Worm (Caenorhabditis elegans) whole organism, L4 larva: ENCODE data around the gene unc-105.

Experiments
- F10B5.3 ChIP-seq: sonication (generic microtip); optimal IDR thresholded peaks from 2 replicates; lab custom pipeline; 2016; ENCODE audit warnings: mild to moderate bottlenecking, missing genetic modification characterization, missing compliant biosample characterization
- F44E2.7 ChIP-seq: fragments of 200-800 bp; sonication (Bioruptor generic); IDR thresholded peaks from 2 replicates; pipeline ENCODE4 v2.1.2; 2022; ENCODE audit warnings: missing genetic modification characterization, missing compliant biosample characterization
- T26A8.4 ChIP-seq: fragments of 200-800 bp; sonication (Bioruptor generic); IDR thresholded peaks from 2 replicates; pipeline ENCODE4 v1.3.6; 2022; ENCODE audit warnings: missing genetic modification characterization, missing compliant biosample characterization
- Y48G9A.11 ChIP-seq: fragments of 200-800 bp; sonication (Bioruptor generic); IDR thresholded peaks from 2 replicates; pipeline ENCODE4 v1.3.6; 2022; ENCODE audit warnings: missing genetic modification reagents, missing genetic modification characterization, missing compliant biosample characterization
- ZK337.2 ChIP-seq: fragments of 200-800 bp; sonication (Bioruptor generic); IDR thresholded peaks from 2 replicates; pipeline ENCODE4 v1.3.6; 2022; ENCODE audit warnings: missing genetic modification reagents, missing genetic modification characterization, missing compliant biosample characterization
- aha-1 ChIP-seq: fragments of 150-350 bp; peaks from one replicate; lab custom pipeline; 2014; ENCODE audit warnings: missing biosample characterization, missing genetic modification characterization
- ama-1 ChIP-seq: fragments of 150-350 bp; optimal IDR thresholded peaks from 2 replicates; lab custom pipeline; 2014; ENCODE audit warnings: inconsistent platforms, mixed read lengths
- ceh-44 ChIP-seq: fragments of 200-800 bp; sonication (Bioruptor generic); IDR thresholded peaks from 2 replicates; pipeline ENCODE4 v1.3.6; 2022; ENCODE audit warnings: missing genetic modification reagents, missing genetic modification characterization, missing compliant biosample characterization
- ceh-62 ChIP-seq: sonication (generic microtip); optimal IDR thresholded peaks from 2 replicates; lab custom pipeline; 2017; ENCODE audit warnings: missing biosample characterization, missing genetic modification characterization
- ctbp-1 ChIP-seq: fragments of 200-800 bp; sonication (Bioruptor generic); IDR thresholded peaks from 2 replicates; pipeline ENCODE4 v1.3.6; 2022; ENCODE audit warnings: missing genetic modification reagents, missing genetic modification characterization, missing compliant biosample characterization
- daf-12 ChIP-seq: fragments of 150-350 bp; optimal IDR thresholded peaks from 2 replicates; lab custom pipeline; 2014; ENCODE audit warnings: missing biosample characterization, missing genetic modification reagents, missing genetic modification characterization
- daf-19 ChIP-seq: fragments of 200-800 bp; sonication (Bioruptor generic); conservative IDR thresholded peaks from 2 replicates; pipeline ENCODE4 v1.3.6; 2022; ENCODE audit warnings: missing genetic modification characterization, missing compliant biosample characterization
- dmd-6 ChIP-seq: fragments of 200-800 bp; sonication (Bioruptor generic); IDR thresholded peaks from 2 replicates; pipeline ENCODE4 v1.3.6; 2022; ENCODE audit warnings: missing genetic modification reagents, missing genetic modification characterization, missing compliant biosample characterization
- dpl-1 ChIP-seq: fragments of 150-350 bp; optimal IDR thresholded peaks from 2 replicates; lab custom pipeline; 2014; ENCODE audit warnings: missing biosample characterization, missing genetic modification reagents, missing genetic modification characterization
- dve-1 ChIP-seq: sonication (generic microtip); optimal IDR thresholded peaks from 2 replicates; lab custom pipeline; 2017; ENCODE audit warnings: antibody characterized with exemption, mild to moderate bottlenecking, missing genetic modification characterization, missing compliant biosample characterization; ENCODE audit not compliant: insufficient read depth
- egl-43 ChIP-seq: fragments of 200-800 bp; sonication (Bioruptor generic); IDR thresholded peaks from 2 replicates; pipeline ENCODE4 v1.3.6; 2022; ENCODE audit warnings: missing genetic modification reagents, missing genetic modification characterization, missing compliant biosample characterization
- fos-1 ChIP-seq: fragments of 150-350 bp; optimal IDR thresholded peaks from 2 replicates; lab custom pipeline; 2014; ENCODE audit warnings: missing biosample characterization, missing genetic modification characterization
- hlh-11 ChIP-seq: fragments of 200-800 bp; sonication (Bioruptor generic); optimal IDR thresholded peaks from 2 replicates; lab custom pipeline; 2018; ENCODE audit warnings: mild to moderate bottlenecking, missing genetic modification characterization, missing compliant biosample characterization
- hlh-30 ChIP-seq: sonication (generic microtip); optimal IDR thresholded peaks from 2 replicates; lab custom pipeline; 2017; ENCODE audit warnings: antibody characterized with exemption, mild to moderate bottlenecking, missing genetic modification characterization, missing compliant biosample characterization; ENCODE audit not compliant: insufficient read depth
- hmg-1.1 ChIP-seq: fragments of 200-800 bp; sonication (Bioruptor generic); IDR thresholded peaks from 2 replicates; pipeline ENCODE4 v1.3.6; 2022; ENCODE audit warnings: missing genetic modification reagents, missing genetic modification characterization, missing compliant biosample characterization
- lim-7 ChIP-seq: fragments of 200-800 bp; sonication (Bioruptor generic); IDR thresholded peaks from 2 replicates; pipeline ENCODE4 v1.3.6; 2022; ENCODE audit warnings: missing genetic modification characterization, missing compliant biosample characterization
- lin-13 ChIP-seq: fragments of 150-350 bp; optimal IDR thresholded peaks from 2 replicates; lab custom pipeline; 2014; ENCODE audit warnings: missing biosample characterization, missing genetic modification reagents, missing genetic modification characterization
- lin-29 ChIP-seq: fragments of 200-800 bp; sonication (Bioruptor generic); IDR thresholded peaks from 2 replicates; pipeline ENCODE4 v1.3.6; 2022; ENCODE audit warnings: missing genetic modification reagents, missing genetic modification characterization, missing compliant biosample characterization
- lin-38 ChIP-seq: fragments of 200-800 bp; sonication (Bioruptor generic); IDR thresholded peaks from 2 replicates; pipeline ENCODE4 v1.3.6; 2022; ENCODE audit warnings: missing genetic modification reagents, missing genetic modification characterization, missing compliant biosample characterization
- mdl-1 ChIP-seq, 2 experiments: fragments of 150-350 bp in 1 of 2; sonication (generic microtip) in 1 of 2; optimal IDR thresholded peaks; 2 replicates each; lab custom pipeline; 2014 to 2017; ENCODE audit warnings: missing biosample characterization in 2 of 2, missing genetic modification characterization in 2 of 2
- mep-1 ChIP-seq: fragments of 150-350 bp; sonication (generic microtip); optimal IDR thresholded peaks from 3 replicates; lab custom pipeline; 2014; ENCODE audit warnings: missing biosample characterization, missing genetic modification characterization
- mes-2 ChIP-seq: sonication (generic microtip); optimal IDR thresholded peaks from 2 replicates; lab custom pipeline; 2016; ENCODE audit warnings: missing genotype, mild to moderate bottlenecking, missing genetic modification characterization, missing compliant biosample characterization; ENCODE audit not compliant: poor library complexity, severe bottlenecking
- mxl-3 ChIP-seq: fragments of 200-800 bp; sonication (Bioruptor generic); optimal IDR thresholded peaks from 2 replicates; lab custom pipeline; 2018; ENCODE audit warnings: mild to moderate bottlenecking, missing genetic modification characterization, missing compliant biosample characterization
- nhr-102 ChIP-seq: sonication (generic microtip); optimal IDR thresholded peaks from 2 replicates; lab custom pipeline; 2016; ENCODE audit warnings: mild to moderate bottlenecking, missing genetic modification characterization, moderate library complexity, missing compliant biosample characterization
- nhr-41 ChIP-seq: fragments of 200-800 bp; sonication (Bioruptor generic); IDR thresholded peaks from 2 replicates; pipeline ENCODE4 v1.3.6; 2022; ENCODE audit warnings: missing genetic modification reagents, missing genetic modification characterization, missing compliant biosample characterization
- nhr-42 ChIP-seq: fragments of 200-800 bp; sonication (Bioruptor generic); IDR thresholded peaks from 2 replicates; pipeline ENCODE4 v1.3.6; 2022; ENCODE audit warnings: missing genetic modification characterization, missing compliant biosample characterization
- nhr-48 ChIP-seq: sonication (generic microtip); optimal IDR thresholded peaks from 2 replicates; lab custom pipeline; 2016; ENCODE audit warnings: mild to moderate bottlenecking, missing genetic modification characterization, missing compliant biosample characterization
- nhr-6 ChIP-seq: fragments of 150-350 bp; optimal IDR thresholded peaks from 2 replicates; lab custom pipeline; 2014; ENCODE audit warnings: missing biosample characterization, missing genetic modification characterization
- nhr-77 ChIP-seq: fragments of 150-350 bp; optimal IDR thresholded peaks from 2 replicates; lab custom pipeline; 2014; ENCODE audit warnings: missing biosample characterization, missing genetic modification characterization
- pha-4 ChIP-seq, 2 experiments: fragments of 150-350 bp in 1 of 2; fragments of 200-800 bp in 1 of 2; sonication (Bioruptor generic) in 1 of 2; IDR thresholded peaks in 1 of 2; optimal IDR thresholded peaks in 1 of 2; 2 replicates each; pipeline versions ENCODE4 v1.3.6 to Lab custom; 2014 to 2022; ENCODE audit warnings: missing genetic modification characterization in 2 of 2, missing genetic modification reagents in 2 of 2, missing biosample characterization in 1 of 2, missing compliant biosample characterization in 1 of 2
- php-3 ChIP-seq: fragments of 200-800 bp; sonication (Bioruptor generic); IDR thresholded peaks from 2 replicates; pipeline ENCODE4 v1.3.6; 2022; ENCODE audit warnings: missing genetic modification reagents, missing genetic modification characterization, missing compliant biosample characterization
- pqm-1 ChIP-seq: sonication (generic microtip); optimal IDR thresholded peaks from 2 replicates; lab custom pipeline; 2017; ENCODE audit warnings: missing biosample characterization, missing genetic modification characterization
- rbr-2 ChIP-seq: sonication (generic microtip); optimal IDR thresholded peaks from 2 replicates; lab custom pipeline; 2016; ENCODE audit warnings: missing genotype, missing genetic modification characterization, missing compliant biosample characterization
- set-16 ChIP-seq: fragments of 200-800 bp; sonication (Bioruptor generic); IDR thresholded peaks from 2 replicates; pipeline ENCODE4 v1.3.6; 2022; ENCODE audit warnings: missing genetic modification reagents, missing genetic modification characterization, missing compliant biosample characterization
- snpc-1.2 ChIP-seq: fragments of 200-800 bp; sonication (Bioruptor generic); IDR thresholded peaks from 2 replicates; pipeline ENCODE4 v1.3.6; 2022; ENCODE audit warnings: missing genetic modification reagents, missing genetic modification characterization, missing compliant biosample characterization
- snpc-4 ChIP-seq: fragments of 150-350 bp; optimal IDR thresholded peaks from 2 replicates; lab custom pipeline; 2014; ENCODE audit warnings: missing biosample characterization, missing genetic modification characterization
- tag-97 ChIP-seq: fragments of 200-800 bp; sonication (Bioruptor generic); IDR thresholded peaks from 2 replicates; pipeline ENCODE4 v1.3.6; 2022; ENCODE audit warnings: missing genetic modification characterization, missing compliant biosample characterization
- tra-1 ChIP-seq: fragments of 200-800 bp; sonication (Bioruptor generic); IDR thresholded peaks from 2 replicates; pipeline ENCODE4 v1.3.6; 2022; ENCODE audit warnings: missing genetic modification reagents, missing genetic modification characterization, missing compliant biosample characterization
- unc-130 ChIP-seq: sonication (generic microtip); optimal IDR thresholded peaks from 2 replicates; lab custom pipeline; 2016; ENCODE audit warnings: missing genetic modification reagents, missing genetic modification characterization, missing compliant biosample characterization
- vab-7 ChIP-seq: fragments of 200-800 bp; sonication (Bioruptor generic); IDR thresholded peaks from 2 replicates; pipeline ENCODE4 v1.3.6; 2022; ENCODE audit warnings: missing genetic modification reagents, missing genetic modification characterization, missing compliant biosample characterization
- zfp-2 ChIP-seq: sonication (generic microtip); optimal IDR thresholded peaks from 2 replicates; lab custom pipeline; 2016; ENCODE audit warnings: mild to moderate bottlenecking, missing genetic modification characterization, missing compliant biosample characterization
- zip-2 ChIP-seq: fragments of 150-350 bp; optimal IDR thresholded peaks from 2 replicates; lab custom pipeline; 2014; ENCODE audit warnings: missing biosample characterization, missing genetic modification characterization

Gene unc-105

DNA sequence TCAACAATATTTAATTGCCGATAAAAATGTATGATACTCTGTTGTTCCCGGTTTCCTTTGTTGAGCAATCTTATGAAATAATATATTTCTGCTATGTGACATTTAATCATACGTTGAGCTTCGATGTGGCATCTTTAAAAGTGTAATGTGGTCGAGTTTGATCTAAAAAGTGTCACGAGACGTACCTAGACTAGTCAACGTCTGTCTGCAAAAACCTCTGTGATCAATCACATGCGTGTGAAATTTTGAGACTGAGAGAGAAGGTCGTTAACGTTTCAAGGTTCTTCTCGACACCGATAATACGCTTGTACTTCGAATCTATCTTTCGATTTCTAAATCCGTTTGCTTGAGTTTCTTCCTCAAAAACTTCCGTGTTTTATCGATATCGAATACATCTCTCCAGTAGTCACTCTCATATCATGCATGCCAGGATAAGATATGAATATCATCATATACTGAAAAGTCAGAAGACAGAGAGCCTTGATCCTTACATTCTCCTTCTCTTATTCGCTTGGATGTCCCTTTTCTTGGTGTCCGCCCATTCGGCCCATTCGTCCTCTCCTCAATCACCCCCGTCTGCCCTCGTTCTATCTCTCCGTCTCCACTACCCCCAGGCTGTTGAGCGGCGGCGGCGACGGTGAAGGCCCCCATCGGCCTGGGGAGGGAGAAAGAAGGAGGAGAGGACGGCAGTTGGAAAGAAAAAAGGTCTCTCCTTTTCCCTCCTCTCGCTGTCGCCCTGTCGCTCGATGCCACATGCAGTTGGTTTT lies 12.2 kb downstream of the unc-105 start (continued):
- no peak for TF ChIP-seq nhr-41 (GFP tag; lab: Robert Waterston, UW)
- no peak for TF ChIP-seq lim-7 (GFP tag; lab: Robert Waterston, UW)
- no peak for TF ChIP-seq unc-130 (GFP tag; lab: Kevin White, UChicago)
- TF ChIP-seq nhr-6 (tag; lab: Kevin White, UChicago), result no peak
- TF ChIP-seq lin-13, result peak; percentile 0
- peak; percentile 13; the same call in 1 of the 2 replicates for TF ChIP-seq lin-38
- TF ChIP-seq daf-12, result no peak
- TF ChIP-seq hlh-30 (tag; lab: Kevin White, UChicago), result peak; percentile 93
- no peak for TF ChIP-seq snpc-4 (tag; lab: Kevin White, UChicago)
- peak; percentile 98 for TF ChIP-seq set-16 (GFP tag; lab: Robert Waterston, UW)
- peak; percentile 55 for TF ChIP-seq rbr-2
- TF ChIP-seq hmg-1.1 (GFP tag; lab: Robert Waterston, UW), result peak; percentile 57
- TF ChIP-seq nhr-48 (tag; lab: Kevin White, UChicago), result peak; percentile 17
- TF ChIP-seq zip-2, result peak; percentile 94
- no peak for TF ChIP-seq fos-1
- peak; percentile 7 for TF ChIP-seq F10B5.3 (tag; lab: Kevin White, UChicago)
- 0 out of 2 replicates have a peak, but pooled peaks have one; percentile 12 for TF ChIP-seq php-3 (GFP tag; lab: Robert Waterston, UW)
- TF ChIP-seq nhr-77, result peak; percentile 4
- no peak for TF ChIP-seq vab-7
- TF ChIP-seq lin-29 (GFP tag; lab: Robert Waterston, UW), result no peak
- TF ChIP-seq T26A8.4 (GFP tag; lab: Robert Waterston, UW), result no peak; the same call in 1 of the 2 replicates
- TF ChIP-seq mxl-3 (GFP tag; lab: Kevin White, UChicago), result peak; percentile 74

DNA sequence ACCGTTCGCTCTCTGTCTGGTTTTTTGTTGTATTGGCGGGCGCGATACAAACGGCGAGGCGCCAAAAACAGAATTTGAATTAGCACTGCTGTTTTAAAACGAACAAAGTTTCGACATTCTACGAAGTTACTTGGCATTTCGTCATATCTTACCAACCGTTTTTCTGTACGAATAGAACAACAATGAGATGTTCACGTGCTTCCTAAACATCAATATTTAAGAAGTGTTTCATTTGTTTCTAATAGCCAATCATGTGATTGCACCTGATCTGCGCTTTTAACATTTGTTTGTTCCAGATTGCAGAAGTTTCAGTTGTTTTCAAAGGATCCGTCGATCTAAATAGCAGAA lies 12.8 kb downstream of the unc-105 start:
- TF ChIP-seq mdl-1 (tag; optimal IDR thresholded peaks at IDR 0.05; lab: Kevin White, UChicago) (no peak), F44E2.7 (GFP tag; lab: Robert Waterston, UW) (no peak), hmg-1.1 (GFP tag; lab: Robert Waterston, UW) (no peak; the same call in 1 of the 2 replicates), ceh-44 (GFP tag; lab: Robert Waterston, UW) (no peak), nhr-102 (tag; lab: Kevin White, UChicago) (no peak), ceh-62 (no peak), hlh-30 (tag; lab: Kevin White, UChicago) (peak; percentile 40), set-16 (GFP tag; lab: Robert Waterston, UW) (no peak), zfp-2 (no peak), egl-43 (GFP tag; lab: Robert Waterston, UW) (no peak), dpl-1 (no peak), ZK337.2 (GFP tag; lab: Robert Waterston, UW) (no peak), tag-97 (GFP tag; lab: Robert Waterston, UW) (no peak), nhr-42 (GFP tag; lab: Robert Waterston, UW) (no peak), rbr-2 (no peak), ama-1 (no peak), mep-1 (peak; percentile 56)

DNA sequence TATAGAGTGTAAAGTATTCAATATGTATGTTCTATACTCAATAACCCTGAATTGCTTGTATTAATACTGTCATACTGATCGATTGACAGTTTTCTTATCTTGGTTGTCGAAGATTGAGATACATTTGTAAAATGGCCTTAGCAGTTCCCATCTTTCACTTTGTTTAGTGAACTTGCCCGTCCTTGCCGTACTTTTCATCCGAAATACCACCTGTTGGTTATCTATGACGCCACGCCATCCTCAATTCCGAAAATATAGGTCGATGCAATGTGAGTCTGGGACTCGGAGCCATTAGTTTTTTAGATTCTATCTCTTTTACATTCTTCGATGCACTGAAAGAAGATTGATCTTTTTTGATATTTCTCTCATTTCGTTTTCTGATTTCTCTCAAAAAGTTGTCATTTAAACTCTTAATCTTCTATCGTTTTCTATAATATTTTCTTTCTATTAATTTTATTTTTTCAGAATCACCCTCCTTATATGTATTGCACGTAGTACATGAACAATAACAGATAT lies 13.3 kb downstream of the unc-105 start, which contains the start of gene ulp-4:
ulp-4 (plus strand) TSS at position 466 of the 516 bp plus-strand sequence.
- TF ChIP-seq dve-1 (tag; lab: Kevin White, UChicago) (peak; percentile 26), pqm-1 (no peak), mes-2 (peak; percentile 30), pha-4 (GFP tag; IDR thresholded peaks at IDR 0.05; lab: Robert Waterston, UW) (no peak), pha-4 (tag; optimal IDR thresholded peaks at IDR 0.05; lab: Kevin White, UChicago) (no peak), snpc-1.2 (no peak), nhr-48 (tag; lab: Kevin White, UChicago) (no peak), tra-1 (GFP tag; lab: Robert Waterston, UW) (peak; percentile 40; the same call in 1 of the 2 replicates), dmd-6 (peak; percentile 46; the same call in 1 of the 2 replicates), zip-2 (no peak), hlh-11 (peak; percentile 18), ctbp-1 (GFP tag; lab: Robert Waterston, UW) (no peak), tag-97 (GFP tag; lab: Robert Waterston, UW) (no peak), Y48G9A.11 (GFP tag; lab: Robert Waterston, UW) (no peak), aha-1 (tag; lab: Kevin White, UChicago) (peak; percentile 70), daf-19 (GFP tag; lab: Robert Waterston, UW) (no peak), hmg-1.1 (GFP tag; lab: Robert Waterston, UW) (no peak)
